Fruit fly (Drosophila melanogaster): ENCODE results near the gene hwt.

Gene hwt

DNA sequence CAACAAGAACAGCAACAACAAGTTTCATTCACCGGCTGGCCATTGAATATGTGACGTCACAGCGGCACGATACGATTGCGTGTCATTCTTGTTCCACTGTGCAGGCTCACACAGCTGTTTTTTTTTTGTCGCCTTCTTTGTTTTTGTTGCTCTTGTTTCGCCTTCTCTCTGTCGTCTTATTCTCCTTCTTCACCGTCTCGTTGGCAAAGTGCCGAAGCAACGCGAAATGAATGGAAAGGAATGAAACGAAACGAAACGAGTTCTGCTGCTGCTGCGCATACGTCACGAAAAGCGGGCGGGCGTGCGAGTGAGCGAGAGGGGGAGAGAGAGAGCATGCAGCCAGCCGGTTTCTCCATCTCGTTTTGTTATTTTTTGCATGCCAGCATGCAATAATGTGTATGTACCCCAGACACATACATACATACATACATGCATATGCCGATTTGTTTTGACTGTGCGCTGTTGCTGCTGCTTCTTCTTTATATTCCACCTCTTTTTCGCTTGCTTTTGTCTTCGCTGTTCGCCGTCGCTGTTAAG is 6.5 kb upstream of the hwt start:
- no peak for TF ChIP-seq slp2 (GFP tag; optimal IDR thresholded peaks at IDR 0.05)
- peak; percentile 84 for TF ChIP-seq CG1832 (GFP tag; optimal IDR thresholded peaks at IDR 0.05)
- no peak for TF ChIP-seq HmgD (GFP tag; optimal IDR thresholded peaks at IDR 0.05)
- TF ChIP-seq CG17912 (GFP tag; optimal IDR thresholded peaks at IDR 0.05), result no peak
- peak in 1 of 3 experiments; percentile 11 for TF ChIP-seq Stat92E (GFP tag; optimal IDR thresholded peaks at IDR 0.05)
- no peak for TF ChIP-seq CG17802 (tag; optimal IDR thresholded peaks at IDR 0.05)
- peak; percentile 28 for TF ChIP-seq scrt (GFP tag; optimal IDR thresholded peaks at IDR 0.05)
- no peak; the same call in 2 of the 3 replicates for TF ChIP-seq ken (GFP tag; IDR thresholded peaks at IDR 0.05)
- TF ChIP-seq CG34422 (GFP tag; IDR thresholded peaks at IDR 0.05), result peak; percentile 67; the same call in 1 of the 3 replicates
- peak in 1 of 2 experiments; percentile 26 for TF ChIP-seq dpn (GFP tag; optimal IDR thresholded peaks at IDR 0.05)
- TF ChIP-seq gce (GFP tag; IDR thresholded peaks at IDR 0.05), result no peak
- TF ChIP-seq Myb (GFP tag; optimal IDR thresholded peaks at IDR 0.05), result no peak
- TF ChIP-seq CG34376 (GFP tag; optimal IDR thresholded peaks at IDR 0.05), result peak; percentile 9
- TF ChIP-seq CG12299 (tag; optimal IDR thresholded peaks at IDR 0.05), result no peak
- peak; percentile 25; the same call in 1 of the 3 replicates for TF ChIP-seq CG14050 (GFP tag; IDR thresholded peaks at IDR 0.05)
- TF ChIP-seq CG9437 (GFP tag; optimal IDR thresholded peaks at IDR 0.05), result no peak
- peak; percentile 77 for TF ChIP-seq CG4282 (GFP tag; optimal IDR thresholded peaks at IDR 0.05)
- TF ChIP-seq Dip2 (GFP tag; IDR thresholded peaks at IDR 0.05), result no peak
- TF ChIP-seq Pdp1 (GFP tag; optimal IDR thresholded peaks at IDR 0.05), result peak in 1 of 2 experiments; percentile 54
- peak; percentile 16 for TF ChIP-seq gem (tag; optimal IDR thresholded peaks at IDR 0.05)
- peak; percentile 92 for TF ChIP-seq sqz (GFP tag; optimal IDR thresholded peaks at IDR 0.05)
- TF ChIP-seq insv (GFP tag; optimal IDR thresholded peaks at IDR 0.05), result peak in 1 of 2 experiments; percentile 25
- no peak for TF ChIP-seq CG1647 (GFP tag; optimal IDR thresholded peaks at IDR 0.05)
- TF ChIP-seq CG1792 (GFP tag; optimal IDR thresholded peaks at IDR 0.05), result no peak
- peak; percentile 11 for TF ChIP-seq stwl (tag; optimal IDR thresholded peaks at IDR 0.05)
- TF ChIP-seq Nf-YA (GFP tag; IDR thresholded peaks at IDR 0.05), result no peak
- no peak for TF ChIP-seq CG1024 (GFP tag; IDR thresholded peaks at IDR 0.05)
- peak; percentile 13 for TF ChIP-seq CG12769 (tag; optimal IDR thresholded peaks at IDR 0.05)
- TF ChIP-seq Dref (GFP tag; IDR thresholded peaks at IDR 0.05), result no peak
- TF ChIP-seq CG7556 (GFP tag; optimal IDR thresholded peaks at IDR 0.05), result no peak
- TF ChIP-seq chn (GFP tag; optimal IDR thresholded peaks at IDR 0.05), result no peak
- no peak for TF ChIP-seq tup (GFP tag; optimal IDR thresholded peaks at IDR 0.05)
- no peak for TF ChIP-seq CG8388 (GFP tag; optimal IDR thresholded peaks at IDR 0.05)
- no peak for TF ChIP-seq lab (GFP tag; optimal IDR thresholded peaks at IDR 0.05)
- TF ChIP-seq da (GFP tag; optimal IDR thresholded peaks at IDR 0.05), result no peak
- peak; percentile 97 for TF ChIP-seq CG15479 (GFP tag; optimal IDR thresholded peaks at IDR 0.05)
- TF ChIP-seq HmgZ (tag; optimal IDR thresholded peaks at IDR 0.05), result peak; percentile 23
- peak; percentile 21; the same call in 1 of the 2 replicates for TF ChIP-seq CG32532 (GFP tag; IDR thresholded peaks at IDR 0.05)
- TF ChIP-seq fd96Cb (tag; optimal IDR thresholded peaks at IDR 0.05), result no peak
- no peak for TF ChIP-seq en (GFP tag; optimal IDR thresholded peaks at IDR 0.05)
- TF ChIP-seq z (GFP tag; IDR thresholded peaks at IDR 0.05), result no peak
- no peak for TF ChIP-seq al (GFP tag; IDR thresholded peaks at IDR 0.05)
- peak; percentile 77 for TF ChIP-seq CG7987 (GFP tag; optimal IDR thresholded peaks at IDR 0.05)
- TF ChIP-seq CG3407 (GFP tag; optimal IDR thresholded peaks at IDR 0.05), result no peak
- TF ChIP-seq CG7372 (GFP tag; IDR thresholded peaks at IDR 0.05), result no peak
- no peak for TF ChIP-seq CG3838 (GFP tag; optimal IDR thresholded peaks at IDR 0.05)
- TF ChIP-seq sna (GFP tag; IDR thresholded peaks at IDR 0.05; ENCODE audit: partially characterized antibody), result peak; percentile 28; the same call in 1 of the 2 replicates
- peak; percentile 29 for TF ChIP-seq CG7786 (GFP tag; optimal IDR thresholded peaks at IDR 0.05)
- TF ChIP-seq mam (GFP tag; optimal IDR thresholded peaks at IDR 0.05), result no peak
- peak; percentile 94 for TF ChIP-seq rib (GFP tag; IDR thresholded peaks at IDR 0.05)
